Worm (Caenorhabditis elegans): ENCODE results near the gene col-118.

- TF ChIP-seq tbx-37 (GFP tag; conservative IDR thresholded peaks at IDR 0.05) (no peak), ama-1 (optimal IDR thresholded peaks at IDR 0.05) (no peak), hnd-1 (tag; optimal IDR thresholded peaks at IDR 0.05) (no peak), ets-7 (tag; optimal IDR thresholded peaks at IDR 0.05) (no peak), tbx-11 (GFP tag; IDR thresholded peaks at IDR 0.05) (no peak), scrt-1 (GFP tag; IDR thresholded peaks at IDR 0.05) (no peak), ceh-36 (tag; optimal IDR thresholded peaks at IDR 0.05) (no peak), hmbx-1 (tag; optimal IDR thresholded peaks at IDR 0.05) (no peak), flt-1 (GFP tag; IDR thresholded peaks at IDR 0.05) (no peak), hmg-4 (GFP tag; optimal IDR thresholded peaks at IDR 0.05) (no peak), pes-1 (GFP tag; IDR thresholded peaks at IDR 0.05) (no peak), F13C5.2 (tag; optimal IDR thresholded peaks at IDR 0.05) (no peak), B0310.2 (tag; optimal IDR thresholded peaks at IDR 0.05) (no peak)
Measured at ce11 chrIV:8853301-8853700, 5.3 kb downstream of the col-118 start.
